Fruit fly (Drosophila melanogaster) S2 (cell line): ENCODE data around the gene CG13937.

ENCODE experiments used
- CG8478 ChIP-seq: fragments of >200 bp; optimal IDR thresholded peaks from 2 replicates; lab custom pipeline; 2018
- CTCF ChIP-seq, 2 experiments: fragments of >200 bp; optimal IDR thresholded peaks; 2 replicates each; lab custom pipeline; 2018

dm6 chr3L:1841984-1842383, 40.9 kb downstream of the CG13937 start, which contains the start of gene Cpr62Bc:
- TF ChIP-seq CG8478 (no peak), CTCF (optimal IDR thresholded peaks at IDR 0.05; lab: Kevin White, UChicago) (no peak)
